Fruit fly (Drosophila melanogaster): ENCODE results near the gene CG5892.

- TF ChIP-seq usp (GFP tag; optimal IDR thresholded peaks at IDR 0.05) (no peak), CG8478 (optimal IDR thresholded peaks at IDR 0.05) (no peak), psq (optimal IDR thresholded peaks at IDR 0.05) (no peak), pan (optimal IDR thresholded peaks at IDR 0.05) (no peak)
These were observed 35.6 kb upstream of the CG5892 start for dm6 chr3R:21206802-21207238.

All from whole organism.